Worm (Caenorhabditis elegans): ENCODE measurements around the gene ncs-3.

DNA sequence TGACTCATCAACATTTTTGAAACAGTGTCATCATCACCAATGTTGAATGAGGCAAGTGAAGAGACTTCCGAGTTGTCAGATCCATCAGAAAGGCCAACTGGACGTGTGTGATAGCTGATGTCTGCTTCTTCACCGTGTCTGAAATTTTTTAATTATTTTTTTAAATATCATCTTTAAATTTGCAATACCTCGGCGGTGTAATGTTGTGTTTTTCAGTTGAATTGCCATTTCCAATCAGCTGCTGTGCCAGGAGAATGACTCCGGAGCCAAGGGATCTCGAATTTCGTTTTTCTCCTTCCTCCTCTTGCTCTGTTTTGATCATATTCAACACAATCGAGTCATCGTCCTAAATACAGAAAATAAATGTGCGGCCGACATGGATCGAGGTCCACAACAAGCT lies 31.1 kb downstream of the ncs-3 start:
- no peak for TF ChIP-seq dao-5 (tag; optimal IDR thresholded peaks at IDR 0.05)
- TF ChIP-seq him-1 (tag; optimal IDR thresholded peaks at IDR 0.05): no peak
- TF ChIP-seq W03F9.2 (tag; optimal IDR thresholded peaks at IDR 0.05): no peak

All from whole organism, L4/young adult.